Fruit fly (Drosophila melanogaster) whole organism, embryonic: ENCODE results near the gene CG7675.
A peak's percentile ranks its signal among the peaks of the same experiment; 100 is the strongest.

Source experiments
- Bdp1 ChIP-seq: fragments of 200-800 bp; sonication (Bioruptor generic); optimal IDR thresholded peaks from 3 replicates; lab custom pipeline; 2016; ENCODE audit warnings: missing biosample characterization, missing genetic modification characterization
- Bgb ChIP-seq: fragments of 200-800 bp; sonication (Bioruptor generic); IDR thresholded peaks from 2 replicates; pipeline ENCODE4 v1.3.6; 2022; ENCODE audit warnings: missing biosample characterization, missing genetic modification characterization; ENCODE audit not compliant: partially characterized antibody
- CG10209 ChIP-seq: fragments of 200-800 bp; sonication (Bioruptor generic); optimal IDR thresholded peaks from 3 replicates; lab custom pipeline; 2017; ENCODE audit warnings: missing biosample characterization, mild to moderate bottlenecking, missing genetic modification characterization, missing genetic modification reagents
- CG10565 ChIP-seq: fragments of 200-800 bp; sonication (Bioruptor generic); optimal IDR thresholded peaks from 3 replicates; lab custom pipeline; 2016; ENCODE audit warnings: missing biosample characterization, mild to moderate bottlenecking, missing genetic modification characterization
- CG11456 ChIP-seq: fragments of 200-800 bp; sonication (Bioruptor generic); IDR thresholded peaks from 3 replicates; pipeline ENCODE4 v1.3.6; 2022; ENCODE audit warnings: missing biosample characterization, missing genetic modification characterization
- CG12744 ChIP-seq: fragments of 200-800 bp; sonication (Bioruptor generic); optimal IDR thresholded peaks from 2 replicates; lab custom pipeline; 2016; ENCODE audit warnings: missing biosample characterization, missing genetic modification characterization
- CG12769 ChIP-seq: fragments of 200-800 bp; sonication (Bioruptor generic); optimal IDR thresholded peaks from 2 replicates; lab custom pipeline; 2019; ENCODE audit warnings: missing biosample characterization, mild to moderate bottlenecking, missing genetic modification characterization, moderate library complexity
- CG12942 ChIP-seq: fragments of 200-800 bp; sonication (Bioruptor generic); optimal IDR thresholded peaks from 3 replicates; lab custom pipeline; 2016; ENCODE audit warnings: missing biosample characterization, missing genetic modification characterization
- CG13296 ChIP-seq: fragments of 200-800 bp; sonication (Bioruptor generic); optimal IDR thresholded peaks from 3 replicates; lab custom pipeline; 2018; ENCODE audit warnings: missing biosample characterization, mild to moderate bottlenecking, missing genetic modification characterization
- CG14014 ChIP-seq: fragments of 200-800 bp; sonication (Bioruptor generic); IDR thresholded peaks from 2 replicates; pipeline ENCODE4 v1.3.6; 2022; ENCODE audit warnings: missing biosample characterization, missing genetic modification characterization
- CG15073 ChIP-seq: fragments of 200-800 bp; sonication (Bioruptor generic); optimal IDR thresholded peaks from 2 replicates; lab custom pipeline; 2016; ENCODE audit warnings: missing biosample characterization, missing genetic modification characterization
- CG15479 ChIP-seq: fragments of 200-800 bp; sonication (Bioruptor generic); optimal IDR thresholded peaks from 3 replicates; lab custom pipeline; 2019; ENCODE audit warnings: missing biosample characterization, mild to moderate bottlenecking, missing genetic modification characterization, moderate library complexity
- CG17385 ChIP-seq: fragments of 200-800 bp; sonication (Bioruptor generic); optimal IDR thresholded peaks from 3 replicates; lab custom pipeline; 2018; ENCODE audit warnings: missing biosample characterization, mild to moderate bottlenecking, missing genetic modification characterization
- CG17829 ChIP-seq: fragments of 200-800 bp; optimal IDR thresholded peaks from 2 replicates; lab custom pipeline; 2019; ENCODE audit warnings: missing biosample characterization, mild to moderate bottlenecking, missing genetic modification characterization, moderate library complexity
- CG18011 ChIP-seq: fragments of 200-800 bp; sonication (Bioruptor generic); optimal IDR thresholded peaks from 2 replicates; lab custom pipeline; 2017; ENCODE audit warnings: missing biosample characterization, missing genetic modification characterization, mild to moderate bottlenecking, moderate library complexity, missing genotype
- CG2889 ChIP-seq: fragments of 200-800 bp; sonication (Bioruptor generic); IDR thresholded peaks from 3 replicates; pipeline ENCODE4 v1.3.6; 2022; ENCODE audit warnings: missing biosample characterization, missing genetic modification characterization
- CG32772 ChIP-seq: fragments of 200-800 bp; sonication (Bioruptor generic); IDR thresholded peaks from 2 replicates; pipeline ENCODE4 v1.3.6; 2022; ENCODE audit warnings: missing biosample characterization, missing genetic modification characterization
- CG3407 ChIP-seq: fragments of 200-800 bp; sonication (Bioruptor generic); optimal IDR thresholded peaks from 2 replicates; lab custom pipeline; 2018; ENCODE audit warnings: missing biosample characterization, mild to moderate bottlenecking, missing genetic modification characterization
- CG3726 ChIP-seq: fragments of 200-800 bp; sonication (Bioruptor generic); IDR thresholded peaks from 3 replicates; pipeline ENCODE4, ENCODE4 v1.3.6; 2022; ENCODE audit warnings: missing biosample characterization, missing genetic modification characterization
- CG6175 ChIP-seq: fragments of 200-800 bp; sonication (Bioruptor generic); IDR thresholded peaks from 3 replicates; pipeline ENCODE4 v1.3.6; 2022; ENCODE audit warnings: missing biosample characterization, missing genetic modification characterization
- CG6683 ChIP-seq: fragments of 200-800 bp; sonication (Bioruptor generic); optimal IDR thresholded peaks from 2 replicates; lab custom pipeline; 2017; ENCODE audit warnings: missing biosample characterization, mild to moderate bottlenecking, missing genetic modification characterization, missing genetic modification reagents
- CG7556 ChIP-seq: fragments of 200-800 bp; sonication (Bioruptor generic); optimal IDR thresholded peaks from 2 replicates; lab custom pipeline; 2017; ENCODE audit warnings: missing biosample characterization, mild to moderate bottlenecking, missing genetic modification characterization
- CG7839 ChIP-seq: fragments of 200-800 bp; sonication (Bioruptor generic); optimal IDR thresholded peaks from 3 replicates; lab custom pipeline; 2018; ENCODE audit warnings: missing biosample characterization, mild to moderate bottlenecking, missing genetic modification characterization, moderate library complexity
- CG8924 ChIP-seq: fragments of 200-800 bp; optimal IDR thresholded peaks from 3 replicates; lab custom pipeline; 2019; ENCODE audit warnings: missing biosample characterization, mild to moderate bottlenecking, missing genetic modification characterization, moderate library complexity
- D19B ChIP-seq: fragments of 200-800 bp; sonication (Bioruptor generic); optimal IDR thresholded peaks from 2 replicates; lab custom pipeline; 2017; ENCODE audit warnings: missing biosample characterization, mild to moderate bottlenecking, missing genetic modification characterization
- Drgx ChIP-seq: fragments of 200-800 bp; sonication (Bioruptor generic); IDR thresholded peaks from 2 replicates; pipeline ENCODE4 v1.3.6; 2022; ENCODE audit warnings: missing biosample characterization, missing genetic modification characterization
- E2f2 ChIP-seq: fragments of 200-800 bp; sonication (Bioruptor generic); IDR thresholded peaks from 2 replicates; pipeline ENCODE4 v1.3.6; 2022; ENCODE audit warnings: missing biosample characterization, missing genetic modification characterization
- H15 ChIP-seq: fragments of 200-800 bp; sonication (Bioruptor generic); IDR thresholded peaks from 3 replicates; pipeline ENCODE4 v1.3.6; 2022; ENCODE audit warnings: missing biosample characterization, missing genetic modification characterization
- HmgZ ChIP-seq: fragments of 200-800 bp; sonication (Bioruptor generic); optimal IDR thresholded peaks from 2 replicates; lab custom pipeline; 2018; ENCODE audit warnings: missing biosample characterization, mild to moderate bottlenecking, missing genetic modification characterization
- NK7.1 ChIP-seq: fragments of 200-800 bp; sonication (Bioruptor generic); optimal IDR thresholded peaks from 3 replicates; lab custom pipeline; 2016; ENCODE audit warnings: missing biosample characterization, missing genetic modification characterization
- Nf-YC ChIP-seq: fragments of 200-800 bp; optimal IDR thresholded peaks from 3 replicates; lab custom pipeline; 2019; ENCODE audit warnings: missing biosample characterization, mild to moderate bottlenecking, missing genetic modification characterization, moderate library complexity
- Oaz ChIP-seq: fragments of 200-800 bp; sonication (Bioruptor generic); IDR thresholded peaks from 2 replicates; pipeline ENCODE4 v1.3.6; 2022; ENCODE audit warnings: missing biosample characterization, missing genetic modification characterization
- PHDP ChIP-seq: fragments of 200-800 bp; sonication (Bioruptor generic); optimal IDR thresholded peaks from 3 replicates; lab custom pipeline; 2018; ENCODE audit warnings: missing biosample characterization, mild to moderate bottlenecking, missing genetic modification characterization, moderate library complexity
- Pdp1 ChIP-seq, 2 experiments: fragments of 200-800 bp; sonication (Bioruptor generic); optimal IDR thresholded peaks; 3 replicates each; lab custom pipeline; 2016; ENCODE audit warnings: missing biosample characterization in 2 of 2, missing genetic modification characterization in 2 of 2, mild to moderate bottlenecking in 1 of 2, moderate library complexity in 1 of 2
- bbx ChIP-seq: fragments of 200-800 bp; sonication (Bioruptor generic); IDR thresholded peaks from 2 replicates; pipeline ENCODE4 v1.3.6; 2022; ENCODE audit warnings: missing biosample characterization, missing genetic modification characterization; ENCODE audit not compliant: partially characterized antibody
- bsh ChIP-seq, 2 experiments: fragments of 200-800 bp; sonication (Bioruptor generic); optimal IDR thresholded peaks; 2 replicates each; lab custom pipeline; 2017 to 2018; ENCODE audit warnings: mild to moderate bottlenecking in 2 of 2, missing biosample characterization in 2 of 2, missing genetic modification characterization in 2 of 2, moderate library complexity in 1 of 2
- btn ChIP-seq: fragments of 200-800 bp; sonication (Bioruptor generic); optimal IDR thresholded peaks from 2 replicates; lab custom pipeline; 2016; ENCODE audit warnings: missing biosample characterization, missing genetic modification characterization
- crc ChIP-seq: fragments of 200-800 bp; sonication (Bioruptor generic); optimal IDR thresholded peaks from 2 replicates; lab custom pipeline; 2016; ENCODE audit warnings: missing biosample characterization, missing genetic modification characterization
- crol ChIP-seq: fragments of 200-800 bp; sonication (Bioruptor generic); IDR thresholded peaks from 2 replicates; pipeline ENCODE4 v1.3.6; 2022; ENCODE audit warnings: missing biosample characterization, missing genetic modification characterization
- dm ChIP-seq: fragments of 200-800 bp; sonication (Bioruptor generic); optimal IDR thresholded peaks from 3 replicates; lab custom pipeline; 2016; ENCODE audit warnings: missing biosample characterization, missing genetic modification characterization
- gce ChIP-seq: fragments of 200-800 bp; sonication (Bioruptor generic); IDR thresholded peaks from 3 replicates; pipeline ENCODE4 v1.3.6; 2022; ENCODE audit warnings: missing biosample characterization, missing genetic modification characterization
- hbn ChIP-seq: fragments of 200-800 bp; sonication (Bioruptor generic); IDR thresholded peaks from 2 replicates; pipeline ENCODE4 v1.3.6; 2022; ENCODE audit warnings: missing biosample characterization, missing genetic modification characterization; ENCODE audit not compliant: partially characterized antibody
- prd ChIP-seq, 3 experiments: fragments of >200 bp in 2 of 3; fragments of 200-800 bp in 1 of 3; sonication (Bioruptor generic) in 1 of 3; optimal IDR thresholded peaks in 2 of 3; IDR thresholded peaks in 1 of 3; 2 replicates in 2 of 3; 3 replicates in 1 of 3; pipeline versions ENCODE4 v1.3.6 to Lab custom; 2017 to 2022; ENCODE audit warnings: missing biosample characterization in 1 of 3, missing genetic modification characterization in 1 of 3
- row ChIP-seq: fragments of 200-800 bp; sonication (Bioruptor generic); IDR thresholded peaks from 3 replicates; pipeline ENCODE4 v1.3.6; 2022; ENCODE audit warnings: missing biosample characterization, missing genetic modification characterization
- sna ChIP-seq: fragments of 200-800 bp; sonication (Bioruptor generic); IDR thresholded peaks from 2 replicates; pipeline ENCODE4 v1.3.6; 2022; ENCODE audit warnings: missing biosample characterization, missing genetic modification characterization; ENCODE audit not compliant: partially characterized antibody
- tgo ChIP-seq: fragments of 200-800 bp; sonication (Bioruptor generic); IDR thresholded peaks from 3 replicates; pipeline ENCODE4 v1.3.6; 2022; ENCODE audit warnings: missing biosample characterization, missing genetic modification characterization
- tup ChIP-seq: fragments of 200-800 bp; sonication (Bioruptor generic); optimal IDR thresholded peaks from 2 replicates; lab custom pipeline; 2016; ENCODE audit warnings: missing biosample characterization, mild to moderate bottlenecking, missing genetic modification characterization, moderate library complexity
- zfh1 ChIP-seq: fragments of 200-800 bp; sonication (Bioruptor generic); IDR thresholded peaks from 3 replicates; pipeline ENCODE4 v1.3.6; 2022; ENCODE audit warnings: missing biosample characterization, missing genetic modification characterization

Gene CG7675

dm6 chr3R:18394876-18395275, 13.9 kb upstream of the CG7675 start:
- TF ChIP-seq D19B (GFP tag; lab: Kevin White, UChicago) (no peak), NK7.1 (GFP tag; lab: Kevin White, UChicago) (no peak), row (GFP tag; lab: Robert Waterston, UW) (no peak), Bgb (GFP tag; lab: Robert Waterston, UW) (no peak), CG32772 (GFP tag; lab: Robert Waterston, UW) (no peak), HmgZ (tag; lab: Kevin White, UChicago) (no peak), CG11456 (GFP tag; lab: Robert Waterston, UW) (0 out of 3 replicates have a peak, but pooled peaks have one; percentile 43), CG7556 (no peak), Nf-YC (tag; lab: Kevin White, UChicago) (no peak), crol (GFP tag; lab: Robert Waterston, UW) (peak; percentile 39; the same call in 1 of the 2 replicates), CG12769 (peak; percentile 91), CG15073 (GFP tag; lab: Kevin White, UChicago) (no peak), gce (GFP tag; lab: Robert Waterston, UW) (no peak), Pdp1 (GFP tag; optimal IDR thresholded peaks at IDR 0.05; lab: Kevin White, UChicago) (peak in 1 of 2 experiments; percentile 20), CG3726 (GFP tag; lab: Robert Waterston, UW) (no peak)

dm6 chr3R:18393436-18393835, 12.5 kb upstream of the CG7675 start:
- TF ChIP-seq bsh (GFP tag; optimal IDR thresholded peaks at IDR 0.05; lab: Kevin White, UChicago) (peak in 1 of 2 experiments; percentile 52), CG7839 (tag; lab: Kevin White, UChicago) (peak; percentile 71), CG3407 (GFP tag; lab: Kevin White, UChicago) (peak; percentile 9), H15 (0 out of 3 replicates have a peak, but pooled peaks have one; percentile 37), CG8924 (tag; lab: Kevin White, UChicago) (no peak), CG18011 (peak; percentile 7), row (GFP tag; lab: Robert Waterston, UW) (peak; percentile 79), Bdp1 (GFP tag; lab: Kevin White, UChicago) (no peak), CG2889 (GFP tag; lab: Robert Waterston, UW) (peak; percentile 41; the same call in 1 of the 3 replicates), CG13296 (GFP tag; lab: Kevin White, UChicago) (peak; percentile 22), CG17385 (GFP tag; lab: Kevin White, UChicago) (peak; percentile 54), tup (GFP tag; lab: Kevin White, UChicago) (peak; percentile 3), HmgZ (tag; lab: Kevin White, UChicago) (peak; percentile 31), CG12744 (no peak), CG6175 (GFP tag; lab: Robert Waterston, UW) (0 out of 3 replicates have a peak, but pooled peaks have one; percentile 12), dm (no peak), crc (GFP tag; lab: Kevin White, UChicago) (no peak), CG15479 (GFP tag; lab: Kevin White, UChicago) (no peak), sna (no peak), btn (GFP tag; lab: Kevin White, UChicago) (no peak), PHDP (peak; percentile 71), tgo (GFP tag; lab: Robert Waterston, UW) (peak; percentile 56), bbx (GFP tag; lab: Robert Waterston, UW) (no peak), zfh1 (GFP tag; lab: Robert Waterston, UW) (no peak; the same call in 2 of the 3 replicates), CG6683 (GFP tag; lab: Kevin White, UChicago) (peak; percentile 22), CG14014 (GFP tag; lab: Robert Waterston, UW) (peak; percentile 65), CG10209 (GFP tag; lab: Kevin White, UChicago) (peak; percentile 40), CG10565 (GFP tag; lab: Kevin White, UChicago) (no peak), Drgx (GFP tag; lab: Robert Waterston, UW) (peak; percentile 78), Oaz (no peak), CG17829 (tag; lab: Kevin White, UChicago) (peak; percentile 7), hbn (no peak), CG12942 (peak; percentile 28), E2f2 (GFP tag; lab: Robert Waterston, UW) (peak; percentile 36; the same call in 1 of the 2 replicates), prd (optimal IDR thresholded peaks at IDR 0.05; lab: Kevin White, UChicago) (no peak), prd (GFP tag; IDR thresholded peaks at IDR 0.05; lab: Robert Waterston, UW) (peak; percentile 65)
